Worm (Caenorhabditis elegans) whole organism, L2 larva: ENCODE data around the gene fbxb-20.

Source experiments
- Y55F3AM.14 ChIP-seq: fragments of 200-800 bp; sonication (Bioruptor generic); optimal IDR thresholded peaks from 2 replicates; lab custom pipeline; 2018; ENCODE audit warnings: mild to moderate bottlenecking, missing genetic modification characterization, missing compliant biosample characterization
- ZK546.5 ChIP-seq: sonication (generic microtip); optimal IDR thresholded peaks from 2 replicates; lab custom pipeline; 2017; ENCODE audit warnings: missing biosample characterization, missing genetic modification characterization
- ama-1 ChIP-seq: fragments of 150-350 bp; optimal IDR thresholded peaks from 2 replicates; lab custom pipeline; 2018; ENCODE audit warnings: inconsistent platforms
- ceh-82 ChIP-seq: fragments of 150-350 bp; optimal IDR thresholded peaks from 2 replicates; lab custom pipeline; 2014; ENCODE audit warnings: missing biosample characterization, missing genetic modification characterization
- fos-1 ChIP-seq: fragments of 150-350 bp; optimal IDR thresholded peaks from 2 replicates; lab custom pipeline; 2014; ENCODE audit warnings: missing biosample characterization, missing genetic modification characterization
- lin-13 ChIP-seq: fragments of 150-350 bp; optimal IDR thresholded peaks from 2 replicates; lab custom pipeline; 2014; ENCODE audit warnings: missing biosample characterization, missing genetic modification reagents, missing genetic modification characterization
- nhr-11 ChIP-seq: fragments of 150-350 bp; optimal IDR thresholded peaks from 2 replicates; lab custom pipeline; 2014; ENCODE audit warnings: missing biosample characterization, missing genetic modification characterization
- nhr-21 ChIP-seq: fragments of 150-350 bp; optimal IDR thresholded peaks from 2 replicates; lab custom pipeline; 2014; ENCODE audit warnings: missing biosample characterization, missing genetic modification characterization
- unc-55 ChIP-seq: fragments of 150-350 bp; sonication (generic microtip); optimal IDR thresholded peaks from 3 replicates; lab custom pipeline; 2014; ENCODE audit warnings: missing biosample characterization, missing genetic modification reagents, missing genetic modification characterization

ce11 chrII:1635969-1636368, 14.4 kb downstream of the fbxb-20 start:
- TF ChIP-seq ceh-82 (tag; lab: Kevin White, UChicago) (no peak), lin-13 (GFP tag; lab: Kevin White, UChicago) (no peak), ZK546.5 (tag; lab: Kevin White, UChicago) (no peak), fos-1 (peak; percentile 41), nhr-21 (tag; lab: Kevin White, UChicago) (no peak), nhr-11 (tag; lab: Kevin White, UChicago) (no peak), ama-1 (lab: Kevin White, UChicago) (no peak), Y55F3AM.14 (GFP tag; lab: Kevin White, UChicago) (no peak), unc-55 (no peak)
